Fruit fly (Drosophila melanogaster) whole organism, prepupa: Measurements from ENCODE around the gene CG42763.

Experiments used
- Blimp-1 ChIP-seq: fragments of 200-800 bp; sonication (Bioruptor generic); optimal IDR thresholded peaks from 3 replicates; lab custom pipeline; 2017; ENCODE audit warnings: missing biosample characterization, missing genetic modification characterization, mild to moderate bottlenecking, moderate library complexity, missing genetic modification reagents
- CG10631 ChIP-seq: fragments of 200-800 bp; sonication (Bioruptor generic); optimal IDR thresholded peaks from 2 replicates; lab custom pipeline; 2016; ENCODE audit warnings: missing biosample characterization, missing genetic modification characterization
- CG11294 ChIP-seq: fragments of 200-800 bp; sonication (Bioruptor generic); IDR thresholded peaks from 2 replicates; pipeline ENCODE4 v1.3.6; 2022; ENCODE audit warnings: missing biosample characterization, missing genetic modification characterization
- CG11762 ChIP-seq: fragments of 200-800 bp; sonication (Bioruptor generic); optimal IDR thresholded peaks from 3 replicates; lab custom pipeline; 2016; ENCODE audit warnings: missing biosample characterization, missing genetic modification characterization; ENCODE audit not compliant: insufficient read depth
- CG11902 ChIP-seq: fragments of 200-800 bp; sonication (Bioruptor generic); optimal IDR thresholded peaks from 3 replicates; lab custom pipeline; 2016; ENCODE audit warnings: missing biosample characterization, missing genetic modification characterization
- CG15336 ChIP-seq: fragments of 200-800 bp; sonication (Bioruptor generic); IDR thresholded peaks from 2 replicates; pipeline ENCODE4 v1.3.6; 2022; ENCODE audit warnings: missing biosample characterization, missing genetic modification characterization
- CG16779 ChIP-seq: fragments of 200-800 bp; sonication (Bioruptor generic); optimal IDR thresholded peaks from 3 replicates; lab custom pipeline; 2017; ENCODE audit warnings: missing biosample characterization, mild to moderate bottlenecking, missing genetic modification characterization
- CG3032 ChIP-seq: fragments of 200-800 bp; optimal IDR thresholded peaks from 2 replicates; lab custom pipeline; 2019; ENCODE audit warnings: missing biosample characterization, mild to moderate bottlenecking, missing genetic modification characterization, moderate library complexity
- CG31627 ChIP-seq: fragments of 200-800 bp; sonication (Bioruptor generic); optimal IDR thresholded peaks from 3 replicates; lab custom pipeline; 2016; ENCODE audit warnings: missing biosample characterization, missing genetic modification characterization
- CG32006 ChIP-seq: fragments of 200-800 bp; sonication (Bioruptor generic); optimal IDR thresholded peaks from 3 replicates; lab custom pipeline; 2017; ENCODE audit warnings: missing biosample characterization, mild to moderate bottlenecking, missing genetic modification characterization
- CG34406 ChIP-seq: fragments of 200-800 bp; sonication (Bioruptor generic); optimal IDR thresholded peaks from 3 replicates; lab custom pipeline; 2016; ENCODE audit warnings: missing biosample characterization, missing genetic modification characterization
- CG3919 ChIP-seq: fragments of 200-800 bp; sonication (Bioruptor generic); optimal IDR thresholded peaks from 3 replicates; lab custom pipeline; 2016; ENCODE audit warnings: missing biosample characterization, missing genetic modification characterization
- CG6163 ChIP-seq: fragments of 200-800 bp; sonication (Bioruptor generic); IDR thresholded peaks from 3 replicates; pipeline ENCODE4 v1.3.6; 2022; ENCODE audit warnings: missing biosample characterization, missing genetic modification characterization
- CG6276 ChIP-seq: fragments of 200-800 bp; sonication (Bioruptor generic); optimal IDR thresholded peaks from 2 replicates; lab custom pipeline; 2017; ENCODE audit warnings: missing biosample characterization, mild to moderate bottlenecking, missing genetic modification characterization
- CG6792 ChIP-seq: fragments of 200-800 bp; sonication (Bioruptor generic); optimal IDR thresholded peaks from 3 replicates; lab custom pipeline; 2016; ENCODE audit warnings: missing biosample characterization, missing genetic modification characterization
- CG6808 ChIP-seq: fragments of 200-800 bp; sonication (Bioruptor generic); optimal IDR thresholded peaks from 3 replicates; lab custom pipeline; 2017; ENCODE audit warnings: missing biosample characterization, missing genetic modification characterization, mild to moderate bottlenecking, moderate library complexity, missing genetic modification reagents
- CG6854 ChIP-seq: fragments of 200-800 bp; sonication (Bioruptor generic); optimal IDR thresholded peaks from 2 replicates; lab custom pipeline; 2017; ENCODE audit warnings: missing biosample characterization, mild to moderate bottlenecking, missing genetic modification characterization
- CG9139 ChIP-seq: fragments of 200-800 bp; sonication (Bioruptor generic); optimal IDR thresholded peaks from 3 replicates; lab custom pipeline; 2017; ENCODE audit warnings: missing biosample characterization, mild to moderate bottlenecking, missing genetic modification characterization
- Eip75B ChIP-seq: fragments of 200-800 bp; sonication (Bioruptor generic); optimal IDR thresholded peaks from 3 replicates; lab custom pipeline; 2016; ENCODE audit warnings: missing biosample characterization, missing genetic modification characterization
- Eip78C ChIP-seq: fragments of 200-800 bp; sonication (Bioruptor generic); peaks from one replicate; lab custom pipeline; 2016; ENCODE audit warnings: missing biosample characterization, missing genetic modification characterization
- Eip93F ChIP-seq: fragments of 200-800 bp; sonication (Bioruptor generic); optimal IDR thresholded peaks from 2 replicates; lab custom pipeline; 2016; ENCODE audit warnings: missing biosample characterization, mild to moderate bottlenecking, missing genetic modification characterization
- Ets21C ChIP-seq: fragments of 200-800 bp; sonication (Bioruptor generic); optimal IDR thresholded peaks from 3 replicates; lab custom pipeline; 2016; ENCODE audit warnings: missing biosample characterization, missing genetic modification characterization
- Gug ChIP-seq: fragments of 200-800 bp; sonication (Bioruptor generic); IDR thresholded peaks from 2 replicates; pipeline ENCODE4 v1.3.6; 2022; ENCODE audit warnings: missing biosample characterization, missing genetic modification characterization
- Hr4 ChIP-seq: fragments of 200-800 bp; sonication (Bioruptor generic); optimal IDR thresholded peaks from 3 replicates; lab custom pipeline; 2016; ENCODE audit warnings: missing biosample characterization, missing genetic modification characterization
- Lpt ChIP-seq: fragments of 200-800 bp; sonication (Bioruptor generic); optimal IDR thresholded peaks from 3 replicates; lab custom pipeline; 2016; ENCODE audit warnings: missing biosample characterization, missing genetic modification characterization
- Met ChIP-seq: fragments of 200-800 bp; sonication (Bioruptor generic); optimal IDR thresholded peaks from 3 replicates; lab custom pipeline; 2016; ENCODE audit warnings: missing biosample characterization, missing genetic modification characterization
- OdsH ChIP-seq: fragments of 200-800 bp; sonication (Bioruptor generic); optimal IDR thresholded peaks from 3 replicates; lab custom pipeline; 2016; ENCODE audit warnings: missing biosample characterization, missing genetic modification characterization
- Smox ChIP-seq: fragments of 200-800 bp; sonication (Bioruptor generic); optimal IDR thresholded peaks from 3 replicates; lab custom pipeline; 2016; ENCODE audit warnings: missing biosample characterization, missing genetic modification characterization
- Sox102F ChIP-seq: fragments of 200-800 bp; sonication (Bioruptor generic); optimal IDR thresholded peaks from 2 replicates; lab custom pipeline; 2016; ENCODE audit warnings: missing biosample characterization, mild to moderate bottlenecking, missing genetic modification characterization
- Sox14 ChIP-seq: fragments of 200-800 bp; sonication (Bioruptor generic); optimal IDR thresholded peaks from 3 replicates; lab custom pipeline; 2016; ENCODE audit warnings: missing biosample characterization, missing genetic modification characterization
- Sox15 ChIP-seq: fragments of 200-800 bp; sonication (Bioruptor generic); optimal IDR thresholded peaks from 3 replicates; lab custom pipeline; 2016; ENCODE audit warnings: missing biosample characterization, missing genetic modification characterization
- achi ChIP-seq: fragments of 200-800 bp; sonication (Bioruptor generic); optimal IDR thresholded peaks from 3 replicates; lab custom pipeline; 2016; ENCODE audit warnings: missing biosample characterization, missing genetic modification characterization
- acj6 ChIP-seq: fragments of 200-800 bp; sonication (Bioruptor generic); optimal IDR thresholded peaks from 3 replicates; lab custom pipeline; 2016; ENCODE audit warnings: missing biosample characterization, missing genetic modification characterization
- dac ChIP-seq: fragments of 200-800 bp; sonication (Bioruptor generic); optimal IDR thresholded peaks from 2 replicates; lab custom pipeline; 2017; ENCODE audit warnings: missing biosample characterization, mild to moderate bottlenecking, missing genetic modification characterization
- dsx ChIP-seq: fragments of 200-800 bp; optimal IDR thresholded peaks from 3 replicates; lab custom pipeline; 2019; ENCODE audit warnings: missing biosample characterization, mild to moderate bottlenecking, missing genetic modification characterization, moderate library complexity; ENCODE audit not compliant: poor library complexity, severe bottlenecking
- eg ChIP-seq: fragments of 200-800 bp; sonication (Bioruptor generic); IDR thresholded peaks from 3 replicates; pipeline ENCODE4 v1.3.6; 2022; ENCODE audit warnings: missing biosample characterization, missing genetic modification characterization
- esn ChIP-seq: fragments of 200-800 bp; sonication (Bioruptor generic); optimal IDR thresholded peaks from 2 replicates; lab custom pipeline; 2016; ENCODE audit warnings: missing biosample characterization, mild to moderate bottlenecking, missing genetic modification characterization, moderate library complexity
- fd85E ChIP-seq: fragments of 200-800 bp; sonication (Bioruptor generic); optimal IDR thresholded peaks from 3 replicates; lab custom pipeline; 2016; ENCODE audit warnings: missing biosample characterization, missing genetic modification characterization
- fkh ChIP-seq: fragments of 200-800 bp; sonication (Bioruptor generic); optimal IDR thresholded peaks from 3 replicates; lab custom pipeline; 2017; ENCODE audit warnings: missing biosample characterization, mild to moderate bottlenecking, missing genetic modification characterization, moderate library complexity
- lz ChIP-seq: fragments of 200-800 bp; sonication (Bioruptor generic); optimal IDR thresholded peaks from 3 replicates; lab custom pipeline; 2016; ENCODE audit warnings: missing biosample characterization, missing genetic modification characterization
- net ChIP-seq: fragments of 200-800 bp; sonication (Bioruptor generic); optimal IDR thresholded peaks from 3 replicates; lab custom pipeline; 2016; ENCODE audit warnings: missing biosample characterization, missing genetic modification characterization
- pdm3 ChIP-seq: fragments of 200-800 bp; sonication (Bioruptor generic); optimal IDR thresholded peaks from 3 replicates; lab custom pipeline; 2016; ENCODE audit warnings: missing biosample characterization, missing genetic modification characterization
- salr ChIP-seq, 2 experiments: fragments of 200-800 bp; sonication (Bioruptor generic); optimal IDR thresholded peaks; 3 replicates each; lab custom pipeline; 2016 to 2018; ENCODE audit warnings: missing biosample characterization in 2 of 2, missing genetic modification characterization in 2 of 2, mild to moderate bottlenecking in 1 of 2
- spab ChIP-seq: fragments of 200-800 bp; sonication (Bioruptor generic); optimal IDR thresholded peaks from 2 replicates; lab custom pipeline; 2017; ENCODE audit warnings: missing biosample characterization, mild to moderate bottlenecking, missing genetic modification characterization, missing genetic modification reagents
- ss ChIP-seq, 2 experiments: fragments of 200-800 bp; sonication (Bioruptor generic); optimal IDR thresholded peaks; 2 replicates in 1 of 2; 3 replicates in 1 of 2; lab custom pipeline; 2017 to 2018; ENCODE audit warnings: mild to moderate bottlenecking in 2 of 2, missing biosample characterization in 2 of 2, missing genetic modification characterization in 2 of 2, moderate library complexity in 1 of 2
- svp ChIP-seq: fragments of 200-800 bp; sonication (Bioruptor generic); peaks from one replicate; lab custom pipeline; 2016; ENCODE audit warnings: missing biosample characterization, missing genetic modification characterization
- topi ChIP-seq: fragments of 200-800 bp; sonication (Bioruptor generic); optimal IDR thresholded peaks from 3 replicates; lab custom pipeline; 2016; ENCODE audit warnings: missing biosample characterization, missing genetic modification characterization
- vri ChIP-seq: fragments of 200-800 bp; sonication (Bioruptor generic); optimal IDR thresholded peaks from 3 replicates; lab custom pipeline; 2016; ENCODE audit warnings: missing biosample characterization, mild to moderate bottlenecking, missing genetic modification characterization

CG42763 gene

DNA sequence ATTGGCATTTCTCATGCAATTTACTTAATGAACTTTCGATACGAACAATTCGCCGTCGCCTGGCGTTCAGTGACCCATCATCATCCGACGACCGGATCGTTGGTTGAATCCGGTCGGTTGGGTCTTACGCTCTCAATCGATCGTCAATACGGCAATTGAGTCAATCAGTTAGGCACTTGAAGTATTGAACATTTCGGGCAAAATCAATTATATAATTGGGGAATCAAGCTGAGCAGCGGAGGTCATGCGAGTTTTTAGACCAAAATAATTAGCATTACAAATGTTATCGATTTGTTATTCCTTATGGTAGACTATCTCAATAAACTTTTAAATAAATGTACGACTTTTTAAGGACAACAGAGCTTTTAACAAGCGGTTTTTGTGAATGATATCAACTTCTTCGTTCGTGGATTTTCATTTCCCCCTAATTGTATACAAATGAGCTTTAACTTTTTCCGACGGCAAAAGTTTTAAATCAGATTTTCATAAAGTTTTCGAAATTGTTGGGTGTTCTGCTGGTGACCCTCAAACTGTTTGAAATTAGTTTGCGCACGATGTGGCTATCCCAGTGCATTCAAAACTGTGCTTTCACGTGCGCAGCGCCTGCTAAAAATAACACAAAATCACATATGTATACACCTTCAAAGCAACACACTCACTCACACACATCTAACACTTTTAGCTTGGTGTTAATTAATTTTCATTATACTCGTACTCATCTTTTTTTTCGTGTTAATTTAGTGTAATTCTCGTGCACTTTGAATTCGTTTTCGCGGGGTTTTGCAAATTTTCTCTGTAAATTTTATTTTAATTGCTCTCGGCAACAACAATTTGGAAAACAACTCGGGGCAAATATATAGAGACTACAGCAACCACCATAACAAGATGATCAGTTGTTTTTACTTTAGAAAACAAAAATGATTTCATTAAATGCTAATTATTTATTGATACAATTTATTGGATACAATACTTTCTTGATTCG, 46.7 kb downstream of the CG42763 start:
- TF ChIP-seq CG15336 (GFP tag; lab: Robert Waterston, UW) (0 out of 2 replicates have a peak, but pooled peaks have one; percentile 28), dac (no peak), svp (GFP tag; lab: Kevin White, UChicago) (peak; percentile 67), Hr4 (GFP tag; lab: Kevin White, UChicago) (peak; percentile 61), vri (peak; percentile 38), Sox15 (no peak)

DNA sequence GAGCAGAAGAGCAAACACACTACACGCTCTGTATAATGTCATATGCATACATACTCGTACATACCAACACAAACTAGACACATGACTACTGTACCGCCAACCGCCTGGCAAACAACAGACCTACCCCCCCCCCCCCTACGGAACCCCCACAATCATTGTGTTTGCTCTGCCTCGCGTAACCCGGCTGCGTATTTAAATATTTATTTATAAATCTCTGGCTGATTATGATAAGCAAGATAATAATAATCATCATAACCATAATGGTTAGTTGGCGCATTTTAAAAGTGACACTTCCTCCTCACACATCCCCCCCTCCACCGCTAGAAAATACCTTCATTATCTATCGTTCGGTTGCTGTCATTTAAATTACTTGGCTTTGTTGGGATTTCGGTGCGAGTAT, 47.4 kb downstream of the CG42763 start:
- TF ChIP-seq svp (GFP tag; lab: Kevin White, UChicago): peak; percentile 41
- peak; percentile 34 for TF ChIP-seq Eip78C (GFP tag; lab: Kevin White, UChicago)
- no peak for TF ChIP-seq lz (GFP tag; lab: Kevin White, UChicago)
- TF ChIP-seq dsx: no peak
- TF ChIP-seq topi (GFP tag; lab: Kevin White, UChicago): no peak
- TF ChIP-seq net (GFP tag; lab: Kevin White, UChicago): no peak
- TF ChIP-seq Eip93F (GFP tag; lab: Kevin White, UChicago): no peak
- TF ChIP-seq fd85E (GFP tag; lab: Kevin White, UChicago): no peak
- no peak for TF ChIP-seq vri
- TF ChIP-seq Met (GFP tag; lab: Kevin White, UChicago): no peak
- no peak for TF ChIP-seq spab (GFP tag; lab: Kevin White, UChicago)
- TF ChIP-seq CG11762 (GFP tag; lab: Kevin White, UChicago): no peak
- peak; percentile 7 for TF ChIP-seq CG6808
- no peak for TF ChIP-seq CG15336 (GFP tag; lab: Robert Waterston, UW)
- no peak for TF ChIP-seq Lpt (GFP tag; lab: Kevin White, UChicago)
- no peak for TF ChIP-seq Ets21C (GFP tag; lab: Kevin White, UChicago)
- TF ChIP-seq achi (GFP tag; lab: Kevin White, UChicago): no peak
- TF ChIP-seq CG6163: no peak
- no peak for TF ChIP-seq Gug (GFP tag; lab: Robert Waterston, UW)
- no peak for TF ChIP-seq Sox102F (GFP tag; lab: Kevin White, UChicago)
- TF ChIP-seq CG31627: no peak
- TF ChIP-seq CG3919 (GFP tag; lab: Kevin White, UChicago): no peak
- TF ChIP-seq CG16779 (tag; lab: Kevin White, UChicago): peak; percentile 2
- TF ChIP-seq CG11294 (GFP tag; lab: Robert Waterston, UW): no peak
- peak in 1 of 2 experiments; percentile 55 for TF ChIP-seq ss (GFP tag; optimal IDR thresholded peaks at IDR 0.05; lab: Kevin White, UChicago)
- TF ChIP-seq CG10631: no peak
- TF ChIP-seq Sox14: no peak
- TF ChIP-seq eg (GFP tag; lab: Robert Waterston, UW): no peak
- TF ChIP-seq Blimp-1: no peak
- TF ChIP-seq CG11902: no peak
- no peak for TF ChIP-seq OdsH (GFP tag; lab: Kevin White, UChicago)
- no peak for TF ChIP-seq CG34406
- peak in 1 of 2 experiments; percentile 33 for TF ChIP-seq salr (GFP tag; optimal IDR thresholded peaks at IDR 0.05; lab: Kevin White, UChicago)
- TF ChIP-seq CG32006 (GFP tag; lab: Kevin White, UChicago): no peak
- TF ChIP-seq fkh: peak; percentile 99
- TF ChIP-seq esn (GFP tag; lab: Kevin White, UChicago): no peak
- no peak for TF ChIP-seq Smox (GFP tag; lab: Kevin White, UChicago)
- no peak for TF ChIP-seq CG3032 (tag; lab: Kevin White, UChicago)
- no peak for TF ChIP-seq CG6792 (GFP tag; lab: Kevin White, UChicago)
- no peak for TF ChIP-seq Sox15
- TF ChIP-seq acj6 (GFP tag; lab: Kevin White, UChicago): no peak
- TF ChIP-seq CG6276 (GFP tag; lab: Kevin White, UChicago): no peak
- TF ChIP-seq CG9139 (GFP tag; lab: Kevin White, UChicago): no peak
- TF ChIP-seq CG6854 (GFP tag; lab: Kevin White, UChicago): no peak
- no peak for TF ChIP-seq Hr4 (GFP tag; lab: Kevin White, UChicago)
- TF ChIP-seq pdm3 (GFP tag; lab: Kevin White, UChicago): no peak
- TF ChIP-seq Eip75B (GFP tag; lab: Kevin White, UChicago): no peak
